Worm (Caenorhabditis elegans): Measurements from ENCODE around the gene tkt-1.

Gene tkt-1

DNA sequence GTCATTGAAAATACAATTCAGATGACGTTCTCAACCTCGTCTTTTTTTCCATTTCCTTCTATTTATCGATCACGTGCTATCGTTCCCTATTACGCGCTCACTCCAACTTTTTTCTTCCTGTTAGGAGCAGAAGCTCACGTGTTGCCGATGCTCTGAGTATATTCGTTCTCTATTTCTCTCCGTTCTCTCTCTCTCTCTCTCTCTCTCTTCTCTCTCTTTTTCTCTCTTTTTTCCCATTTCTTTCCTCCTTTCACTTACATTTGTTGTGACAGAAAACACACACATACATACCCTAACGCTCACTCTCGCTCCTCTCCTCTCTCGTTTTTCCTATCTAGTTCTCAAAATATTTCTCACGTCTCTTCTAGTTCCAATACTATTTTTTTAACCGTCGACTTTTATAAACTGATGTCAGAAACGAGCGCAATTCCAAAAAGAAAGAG lies 9.0 kb downstream of the tkt-1 start (continued):
- peak in 2 of 3 experiments; percentile 32 to 80 for TF ChIP-seq lin-35 (GFP tag; optimal IDR thresholded peaks at IDR 0.05)
- TF ChIP-seq B0336.3 (GFP tag; IDR thresholded peaks at IDR 0.05) = peak; percentile 75
- TF ChIP-seq efl-1 (GFP tag; optimal IDR thresholded peaks at IDR 0.05) = no peak
- TF ChIP-seq mcd-1 (GFP tag; IDR thresholded peaks at IDR 0.05) = peak; percentile 71
- peak; percentile 50 for TF ChIP-seq nhr-90 (tag; optimal IDR thresholded peaks at IDR 0.05)
- TF ChIP-seq hlh-12 (tag; optimal IDR thresholded peaks at IDR 0.05) = no peak
- no peak for TF ChIP-seq F57A8.1 (GFP tag; optimal IDR thresholded peaks at IDR 0.05)
- TF ChIP-seq akir-1 (GFP tag; optimal IDR thresholded peaks at IDR 0.05) = no peak
- TF ChIP-seq unc-62 (GFP tag; optimal IDR thresholded peaks at IDR 0.05) = peak; percentile 41
- peak; percentile 76 for TF ChIP-seq egrh-3 (GFP tag; IDR thresholded peaks at IDR 0.05)
- TF ChIP-seq K11D2.4 (GFP tag; IDR thresholded peaks at IDR 0.05) = peak; percentile 88
- peak; percentile 32 for TF ChIP-seq ZK185.1 (tag; optimal IDR thresholded peaks at IDR 0.05; ENCODE audit: poor library complexity, severe bottlenecking)
- TF ChIP-seq atf-7 (tag; optimal IDR thresholded peaks at IDR 0.05) = peak; percentile 93
- peak; percentile 84 for TF ChIP-seq somi-1 (GFP tag; optimal IDR thresholded peaks at IDR 0.05)
- TF ChIP-seq snpc-1.3 (tag; optimal IDR thresholded peaks at IDR 0.05; ENCODE audit: insufficient read depth) = no peak
- peak; percentile 12; the same call in 1 of the 2 replicates for TF ChIP-seq madf-6 (GFP tag; IDR thresholded peaks at IDR 0.05)
- TF ChIP-seq F22D6.2 (tag; optimal IDR thresholded peaks at IDR 0.05) = peak; percentile 46
- TF ChIP-seq madf-10 (tag; optimal IDR thresholded peaks at IDR 0.05) = peak; percentile 60
- TF ChIP-seq tbp1 (GFP tag; optimal IDR thresholded peaks at IDR 0.05) = peak; percentile 58
- peak; percentile 78; the same call in 1 of the 2 replicates for TF ChIP-seq egl-44 (GFP tag; IDR thresholded peaks at IDR 0.05)
- TF ChIP-seq lir-1 (GFP tag; conservative IDR thresholded peaks at IDR 0.05) = peak; percentile 59; the same call in 1 of the 2 replicates
- TF ChIP-seq nfya-2 (GFP tag; IDR thresholded peaks at IDR 0.05) = no peak
- peak; percentile 81 for TF ChIP-seq pbrm-1 (GFP tag; IDR thresholded peaks at IDR 0.05)
- peak; percentile 72 for TF ChIP-seq ceh-27 (GFP tag; optimal IDR thresholded peaks at IDR 0.05)
- TF ChIP-seq B0035.1 (tag; optimal IDR thresholded peaks at IDR 0.05) = peak; percentile 26
- TF ChIP-seq attf-5 (GFP tag; optimal IDR thresholded peaks at IDR 0.05) = peak; percentile 93
- peak; percentile 50; the same call in 1 of the 2 replicates for TF ChIP-seq cebp-1 (GFP tag; IDR thresholded peaks at IDR 0.05)
- peak; percentile 89 for TF ChIP-seq cebp-1 (tag; optimal IDR thresholded peaks at IDR 0.05)
- no peak for TF ChIP-seq F57C9.4 (tag; optimal IDR thresholded peaks at IDR 0.05)
- no peak for TF ChIP-seq tbx-9 (tag; optimal IDR thresholded peaks at IDR 0.05; ENCODE audit: borderline replicate concordance)
- TF ChIP-seq ekl-4 (GFP tag; IDR thresholded peaks at IDR 0.05) = 0 out of 2 replicates have a peak, but pooled peaks have one; percentile 28
- TF ChIP-seq let-526 (GFP tag; IDR thresholded peaks at IDR 0.05) = peak; percentile 33; the same call in 1 of the 2 replicates
- TF ChIP-seq athp-1 (tag; optimal IDR thresholded peaks at IDR 0.05) = no peak
- TF ChIP-seq lin-40 (tag; optimal IDR thresholded peaks at IDR 0.05) = peak; percentile 91
- TF ChIP-seq ztf-18 (tag; optimal IDR thresholded peaks at IDR 0.05) = peak; percentile 21

ce11 chrIV:10252886-10253639 lies 9.7 kb downstream of the tkt-1 start:
- TF ChIP-seq ekl-4 (GFP tag; IDR thresholded peaks at IDR 0.05) = 0 out of 2 replicates have a peak, but pooled peaks have one; percentile 5
- TF ChIP-seq madf-6 (GFP tag; IDR thresholded peaks at IDR 0.05) = no peak
- TF ChIP-seq lin-35 (GFP tag; optimal IDR thresholded peaks at IDR 0.05) = no peak
- no peak for TF ChIP-seq snpc-4 (GFP tag; optimal IDR thresholded peaks at IDR 0.05)
- no peak for TF ChIP-seq snpc-4 (tag; optimal IDR thresholded peaks at IDR 0.05)
- no peak for TF ChIP-seq cebp-1 (GFP tag; IDR thresholded peaks at IDR 0.05)
- peak; percentile 9 for TF ChIP-seq cebp-1 (tag; optimal IDR thresholded peaks at IDR 0.05)

Measured in whole organism, young adult.